Fruit fly (Drosophila melanogaster) whole organism, embryonic: Measurements from ENCODE around the gene CG31161.
A peak's percentile ranks its signal among the peaks of the same experiment; 100 is the strongest.

Experiments
- Asciz ChIP-seq: fragments of 200-800 bp; sonication (Bioruptor generic); optimal IDR thresholded peaks from 2 replicates; lab custom pipeline; 2017; ENCODE audit warnings: missing biosample characterization, mild to moderate bottlenecking, missing genetic modification characterization, missing genetic modification reagents
- BtbVII ChIP-seq: fragments of 200-800 bp; sonication (Bioruptor generic); optimal IDR thresholded peaks from 3 replicates; lab custom pipeline; 2017; ENCODE audit warnings: missing biosample characterization, mild to moderate bottlenecking, missing genetic modification characterization
- CG10543 ChIP-seq: fragments of 200-800 bp; sonication (Bioruptor generic); optimal IDR thresholded peaks from 3 replicates; lab custom pipeline; 2017; ENCODE audit warnings: missing biosample characterization, mild to moderate bottlenecking, missing genetic modification characterization, moderate library complexity
- CG12769 ChIP-seq: fragments of 200-800 bp; sonication (Bioruptor generic); optimal IDR thresholded peaks from 2 replicates; lab custom pipeline; 2019; ENCODE audit warnings: missing biosample characterization, mild to moderate bottlenecking, missing genetic modification characterization, moderate library complexity
- CG16815 ChIP-seq: fragments of 200-800 bp; sonication (Bioruptor generic); optimal IDR thresholded peaks from 3 replicates; lab custom pipeline; 2017; ENCODE audit warnings: missing biosample characterization, mild to moderate bottlenecking, missing genetic modification characterization
- CG32767 ChIP-seq: fragments of 200-800 bp; sonication (Bioruptor generic); IDR thresholded peaks from 2 replicates; pipeline ENCODE4 v1.3.6; 2022; ENCODE audit warnings: missing biosample characterization, missing genetic modification characterization
- CG34376 ChIP-seq: fragments of 200-800 bp; sonication (Bioruptor generic); optimal IDR thresholded peaks from 2 replicates; lab custom pipeline; 2018; ENCODE audit warnings: missing biosample characterization, mild to moderate bottlenecking, missing genetic modification characterization
- CG34422 ChIP-seq: fragments of 200-800 bp; sonication (Bioruptor generic); IDR thresholded peaks from 3 replicates; pipeline ENCODE4 v1.3.6; 2022; ENCODE audit warnings: missing biosample characterization, missing genetic modification characterization
- CG3995 ChIP-seq: fragments of 200-800 bp; sonication (Bioruptor generic); optimal IDR thresholded peaks from 3 replicates; lab custom pipeline; 2016; ENCODE audit warnings: missing biosample characterization, missing genetic modification characterization
- CG6272 ChIP-seq: fragments of 200-800 bp; sonication (Bioruptor generic); IDR thresholded peaks from 2 replicates; pipeline ENCODE4 v1.3.6; 2022; ENCODE audit warnings: missing biosample characterization, missing genetic modification characterization
- CG7839 ChIP-seq: fragments of 200-800 bp; sonication (Bioruptor generic); optimal IDR thresholded peaks from 3 replicates; lab custom pipeline; 2018; ENCODE audit warnings: missing biosample characterization, mild to moderate bottlenecking, missing genetic modification characterization, moderate library complexity
- Chrac-16 ChIP-seq: fragments of 200-800 bp; sonication (Bioruptor generic); optimal IDR thresholded peaks from 3 replicates; lab custom pipeline; 2016; ENCODE audit warnings: missing biosample characterization, missing genetic modification characterization
- CkIIα-i1 ChIP-seq: fragments of 200-800 bp; sonication (Bioruptor generic); IDR thresholded peaks from 2 replicates; pipeline ENCODE4 v1.3.6; 2022; ENCODE audit warnings: missing biosample characterization, missing genetic modification characterization
- Dad ChIP-seq: fragments of 200-800 bp; sonication (Bioruptor generic); optimal IDR thresholded peaks from 3 replicates; lab custom pipeline; 2016; ENCODE audit warnings: missing biosample characterization, missing genetic modification characterization
- Deaf1 ChIP-seq: fragments of 200-800 bp; optimal IDR thresholded peaks from 3 replicates; lab custom pipeline; 2019; ENCODE audit warnings: missing biosample characterization, mild to moderate bottlenecking, missing genetic modification characterization, moderate library complexity
- Dfd ChIP-seq, 2 experiments: fragments of >200 bp; optimal IDR thresholded peaks; 2 replicates each; lab custom pipeline; 2017; ENCODE audit warnings: missing biosample characterization in 2 of 2, missing genetic modification characterization in 2 of 2
- GATAe ChIP-seq: fragments of 200-800 bp; sonication (Bioruptor generic); conservative IDR thresholded peaks from 2 replicates; pipeline ENCODE4 v1.3.6; 2022; ENCODE audit warnings: missing biosample characterization, missing genetic modification characterization
- HHEX ChIP-seq: fragments of 200-800 bp; sonication (Bioruptor generic); optimal IDR thresholded peaks from 3 replicates; lab custom pipeline; 2017; ENCODE audit warnings: missing biosample characterization, mild to moderate bottlenecking, missing genetic modification characterization, missing genetic modification reagents
- HLH3B ChIP-seq: fragments of 200-800 bp; sonication (Bioruptor generic); IDR thresholded peaks from 2 replicates; pipeline ENCODE4 v1.3.6; 2022; ENCODE audit warnings: missing biosample characterization, missing genetic modification characterization
- HLHmδ ChIP-seq: fragments of 200-800 bp; sonication (Bioruptor generic); optimal IDR thresholded peaks from 2 replicates; lab custom pipeline; 2018; ENCODE audit warnings: missing biosample characterization, mild to moderate bottlenecking, missing genetic modification characterization, moderate library complexity
- Hmr ChIP-seq: fragments of 200-800 bp; sonication (Bioruptor generic); optimal IDR thresholded peaks from 3 replicates; lab custom pipeline; 2017; ENCODE audit warnings: mild to moderate bottlenecking, missing biosample characterization, missing genetic modification reagents, missing genetic modification characterization
- Hr78 ChIP-seq, 2 experiments: fragments of 200-800 bp in 1 of 2; fragments of >200 bp in 1 of 2; sonication (Bioruptor generic) in 1 of 2; optimal IDR thresholded peaks; 2 replicates each; lab custom pipeline; 2017 to 2019; ENCODE audit warnings: missing biosample characterization in 2 of 2, missing genetic modification characterization in 2 of 2, mild to moderate bottlenecking in 1 of 2, moderate library complexity in 1 of 2
- Jarid2 ChIP-seq: fragments of 200-800 bp; sonication (Bioruptor generic); optimal IDR thresholded peaks from 3 replicates; lab custom pipeline; 2017; ENCODE audit warnings: mild to moderate bottlenecking, missing biosample characterization, missing genetic modification reagents, missing genetic modification characterization
- Lpt ChIP-seq: fragments of >200 bp; optimal IDR thresholded peaks from 2 replicates; lab custom pipeline; 2018; ENCODE audit warnings: missing biosample characterization, missing genetic modification characterization
- Med ChIP-seq: fragments of 200-800 bp; sonication (Bioruptor generic); peaks from one replicate; lab custom pipeline; 2016; ENCODE audit warnings: missing biosample characterization, missing genetic modification characterization, mild to moderate bottlenecking, inconsistent platforms, moderate library complexity
- Mes4 ChIP-seq: fragments of 200-800 bp; sonication (Bioruptor generic); optimal IDR thresholded peaks from 2 replicates; lab custom pipeline; 2016; ENCODE audit warnings: missing biosample characterization, missing genetic modification characterization
- Taf1 ChIP-seq: fragments of 200-800 bp; sonication (Bioruptor generic); IDR thresholded peaks from 2 replicates; pipeline ENCODE4 v1.3.6; 2022; ENCODE audit warnings: missing biosample characterization, missing genetic modification characterization
- Tbp ChIP-seq: fragments of >200 bp; optimal IDR thresholded peaks from 2 replicates; lab custom pipeline; 2018; ENCODE audit warnings: missing biosample characterization, missing genetic modification characterization
- Usf ChIP-seq: fragments of 200-800 bp; sonication (Bioruptor generic); optimal IDR thresholded peaks from 2 replicates; lab custom pipeline; 2017; ENCODE audit warnings: missing genotype, missing biosample characterization, missing genetic modification characterization
- al ChIP-seq: fragments of 200-800 bp; sonication (Bioruptor generic); IDR thresholded peaks from 2 replicates; pipeline ENCODE4 v1.3.6; 2022; ENCODE audit warnings: missing biosample characterization, missing genetic modification characterization
- ash1 ChIP-seq: fragments of 200-800 bp; sonication (Bioruptor generic); optimal IDR thresholded peaks from 2 replicates; lab custom pipeline; 2018; ENCODE audit warnings: missing biosample characterization, mild to moderate bottlenecking, missing genetic modification characterization
- chinmo ChIP-seq: fragments of 200-800 bp; sonication (Bioruptor generic); IDR thresholded peaks from 4 replicates; pipeline ENCODE4 v1.3.6; 2022; ENCODE audit warnings: missing biosample characterization, missing genetic modification characterization; ENCODE audit not compliant: partially characterized antibody
- corto ChIP-seq: fragments of 200-800 bp; sonication (Bioruptor generic); optimal IDR thresholded peaks from 2 replicates; lab custom pipeline; 2016; ENCODE audit warnings: missing biosample characterization, mild to moderate bottlenecking, missing genetic modification characterization, moderate library complexity
- cwo ChIP-seq: fragments of 200-800 bp; sonication (Bioruptor generic); optimal IDR thresholded peaks from 3 replicates; lab custom pipeline; 2017; ENCODE audit warnings: missing biosample characterization, missing genetic modification characterization, mild to moderate bottlenecking, moderate library complexity, missing genetic modification reagents
- dimm ChIP-seq: fragments of 200-800 bp; sonication (Bioruptor generic); IDR thresholded peaks from 2 replicates; pipeline ENCODE4 v1.3.6; 2022; ENCODE audit warnings: missing biosample characterization, missing genetic modification characterization
- ewg ChIP-seq: fragments of 200-800 bp; sonication (Bioruptor generic); optimal IDR thresholded peaks from 3 replicates; lab custom pipeline; 2017; ENCODE audit warnings: mild to moderate bottlenecking, missing biosample characterization, missing genetic modification reagents, missing genetic modification characterization
- exex ChIP-seq: fragments of 200-800 bp; sonication (Bioruptor generic); optimal IDR thresholded peaks from 4 replicates; lab custom pipeline; 2018; ENCODE audit warnings: missing biosample characterization, mild to moderate bottlenecking, missing genetic modification characterization, moderate library complexity
- ftz-f1 ChIP-seq: fragments of 200-800 bp; sonication (Bioruptor generic); optimal IDR thresholded peaks from 2 replicates; lab custom pipeline; 2016; ENCODE audit warnings: missing biosample characterization, missing genetic modification characterization
- inv ChIP-seq: fragments of 200-800 bp; sonication (Bioruptor generic); IDR thresholded peaks from 2 replicates; pipeline ENCODE4 v1.3.6; 2022; ENCODE audit warnings: missing biosample characterization, missing genetic modification characterization; ENCODE audit not compliant: partially characterized antibody
- lab ChIP-seq: fragments of 200-800 bp; sonication (Bioruptor generic); optimal IDR thresholded peaks from 3 replicates; lab custom pipeline; 2017; ENCODE audit warnings: missing biosample characterization, missing genetic modification characterization, mild to moderate bottlenecking, moderate library complexity, missing genetic modification reagents
- lbe ChIP-seq: fragments of 200-800 bp; sonication (Bioruptor generic); optimal IDR thresholded peaks from 2 replicates; lab custom pipeline; 2016; ENCODE audit warnings: missing biosample characterization, mild to moderate bottlenecking, missing genetic modification characterization
- lmd ChIP-seq: fragments of 200-800 bp; sonication (Bioruptor generic); IDR thresholded peaks from 2 replicates; pipeline ENCODE4 v1.3.6; 2022; ENCODE audit warnings: missing biosample characterization, missing genetic modification characterization
- salm ChIP-seq: fragments of 200-800 bp; sonication (Bioruptor generic); optimal IDR thresholded peaks from 2 replicates; lab custom pipeline; 2018; ENCODE audit warnings: missing biosample characterization, mild to moderate bottlenecking, missing genetic modification characterization
- stwl ChIP-seq: fragments of 200-800 bp; sonication (Bioruptor generic); optimal IDR thresholded peaks from 3 replicates; lab custom pipeline; 2018; ENCODE audit warnings: missing biosample characterization, mild to moderate bottlenecking, missing genetic modification characterization, moderate library complexity
- z ChIP-seq: fragments of 200-800 bp; sonication (Bioruptor generic); IDR thresholded peaks from 3 replicates; pipeline ENCODE4 v1.3.6; 2022; ENCODE audit warnings: missing biosample characterization, missing genetic modification characterization

Gene CG31161

DNA sequence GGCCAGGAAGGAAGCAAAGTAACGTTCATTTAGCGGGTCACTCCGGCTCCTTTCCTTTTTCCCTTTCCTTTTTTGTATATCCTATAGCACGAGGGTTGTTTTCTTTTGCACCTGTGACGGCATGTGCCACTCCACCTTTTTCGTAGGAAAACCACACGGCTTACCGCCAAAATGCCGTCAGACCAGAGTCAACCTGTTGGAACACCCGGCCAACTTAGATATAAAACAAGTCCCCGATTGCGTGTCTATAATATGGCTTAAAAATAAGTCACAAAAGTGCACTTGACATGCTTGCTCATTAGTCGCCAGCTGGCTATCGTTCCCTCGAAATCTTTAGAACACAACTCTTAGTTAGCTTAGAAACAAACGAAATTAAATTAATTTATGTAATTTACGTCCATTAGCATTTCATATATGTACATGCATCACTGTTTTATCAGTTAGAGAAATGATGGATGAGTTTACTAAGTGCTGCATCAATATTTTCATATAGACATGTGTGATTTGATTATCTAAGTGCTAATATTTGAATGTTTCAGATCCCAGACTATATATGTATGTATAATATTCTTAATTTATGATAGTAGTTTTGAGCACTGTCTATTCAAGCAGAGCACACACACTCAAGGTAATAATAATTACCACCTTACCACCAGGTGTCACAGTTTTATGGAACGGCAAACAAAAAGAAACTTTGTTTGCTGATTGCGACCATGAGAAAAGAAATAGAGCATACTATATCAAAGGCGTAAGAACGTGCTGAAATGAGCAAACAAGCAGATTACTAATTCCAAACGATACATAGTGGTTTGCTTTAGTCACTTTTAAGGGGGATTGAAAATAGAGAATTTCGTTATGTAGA, 18.5 kb downstream of the CG31161 start (continued):
- TF ChIP-seq al (GFP tag; lab: Robert Waterston, UW) (no peak), CG34422 (GFP tag; lab: Robert Waterston, UW) (no peak), HHEX (peak; percentile 2), ash1 (no peak)

DNA sequence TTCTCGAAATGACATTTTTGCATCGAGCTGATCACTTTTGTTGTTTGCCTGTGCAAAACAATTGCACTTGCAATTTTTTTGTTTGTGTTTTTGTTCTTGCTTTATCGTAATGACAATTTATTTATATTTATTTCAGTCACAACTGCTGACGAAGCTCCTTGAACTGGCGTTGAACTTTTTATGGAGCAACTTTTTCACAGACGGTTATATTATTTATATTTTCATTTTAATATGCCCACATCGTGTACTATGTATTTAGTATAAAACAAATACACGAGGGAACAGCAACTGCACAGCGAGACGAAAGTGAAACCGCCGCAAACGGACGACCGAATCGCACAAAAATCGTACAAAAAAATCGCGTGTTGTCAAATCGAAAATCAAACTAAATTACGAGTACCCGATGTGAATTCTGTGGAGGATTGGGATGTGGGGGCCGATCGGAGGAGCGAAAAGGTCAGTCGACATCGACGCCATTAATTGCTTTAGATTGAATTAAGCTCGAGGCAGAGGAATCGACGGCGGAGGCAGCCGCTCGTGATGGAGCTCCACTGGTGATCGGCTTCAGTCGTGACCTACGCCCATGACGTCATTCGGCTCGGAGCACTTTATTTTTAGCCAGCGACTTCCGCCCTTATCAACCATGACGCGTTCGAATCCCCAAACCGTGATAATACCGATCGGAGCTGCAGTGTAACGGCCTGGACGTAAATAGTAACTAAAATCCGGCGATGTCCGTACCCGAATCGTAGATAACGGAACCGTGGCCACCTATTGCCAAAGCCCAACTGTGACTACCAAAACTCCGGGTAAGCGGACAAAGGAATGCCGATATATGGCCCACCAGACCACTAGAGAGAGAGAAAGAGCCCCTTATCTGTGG, 19.6 kb downstream of the CG31161 start:
- TF ChIP-seq z (GFP tag; lab: Robert Waterston, UW) (0 out of 3 replicates have a peak, but pooled peaks have one; percentile 12), CG7839 (tag; lab: Kevin White, UChicago) (no peak), Med (GFP tag; lab: Kevin White, UChicago) (peak; percentile 25), Lpt (no peak), Taf1 (GFP tag; lab: Robert Waterston, UW) (no peak), CG32767 (GFP tag; lab: Robert Waterston, UW) (no peak), dimm (GFP tag; lab: Robert Waterston, UW) (no peak), ftz-f1 (GFP tag; lab: Kevin White, UChicago) (no peak), HLH3B (GFP tag; lab: Robert Waterston, UW) (no peak), chinmo (GFP tag; lab: Robert Waterston, UW) (peak; percentile 83; the same call in 2 of the 4 replicates), GATAe (GFP tag; lab: Robert Waterston, UW) (peak; percentile 53), CkIIα-i1 (GFP tag; lab: Robert Waterston, UW) (no peak), ewg (GFP tag; lab: Kevin White, UChicago) (no peak), BtbVII (GFP tag; lab: Kevin White, UChicago) (peak; percentile 70), Chrac-16 (GFP tag; lab: Kevin White, UChicago) (no peak), Usf (GFP tag; lab: Kevin White, UChicago) (no peak), lab (GFP tag; lab: Kevin White, UChicago) (peak; percentile 62), inv (GFP tag; lab: Robert Waterston, UW) (no peak), CG12769 (tag; lab: Kevin White, UChicago) (peak; percentile 65), corto (GFP tag; lab: Kevin White, UChicago) (peak; percentile 55), cwo (GFP tag; lab: Kevin White, UChicago) (peak; percentile 81), Asciz (no peak), Jarid2 (GFP tag; lab: Kevin White, UChicago) (peak; percentile 71), lbe (GFP tag; lab: Kevin White, UChicago) (peak; percentile 18), exex (peak; percentile 38), CG6272 (GFP tag; lab: Robert Waterston, UW) (no peak), lmd (GFP tag; lab: Robert Waterston, UW) (no peak), Hmr (GFP tag; lab: Kevin White, UChicago) (peak; percentile 33), Hr78 (GFP tag; optimal IDR thresholded peaks at IDR 0.05; lab: Kevin White, UChicago) (peak in 1 of 2 experiments; percentile 48), stwl (tag; lab: Kevin White, UChicago) (no peak), CG34376 (GFP tag; lab: Kevin White, UChicago) (peak; percentile 77), HLHmδ (GFP tag; lab: Kevin White, UChicago) (no peak), Deaf1 (tag; lab: Kevin White, UChicago) (peak; percentile 82), Mes4 (GFP tag; lab: Kevin White, UChicago) (no peak), Dad (GFP tag; lab: Kevin White, UChicago) (no peak), CG16815 (no peak), Tbp (GFP tag; lab: Kevin White, UChicago) (no peak), CG3995 (GFP tag; lab: Kevin White, UChicago) (peak; percentile 53), CG10543 (GFP tag; lab: Kevin White, UChicago) (peak; percentile 47), salm (tag; lab: Kevin White, UChicago) (no peak), Dfd (GFP tag; optimal IDR thresholded peaks at IDR 0.05; lab: Kevin White, UChicago) (no peak)
